Fruit fly (Drosophila melanogaster) whole organism, embryonic: ENCODE data around the gene yellow-b.
A peak's percentile ranks its signal among the peaks of the same experiment; 100 is the strongest.

ENCODE experiments used
- Antp ChIP-seq: fragments of 200-800 bp; sonication (Bioruptor generic); optimal IDR thresholded peaks from 3 replicates; lab custom pipeline; 2016; ENCODE audit warnings: missing biosample characterization, missing genetic modification characterization
- BtbVII ChIP-seq: fragments of 200-800 bp; sonication (Bioruptor generic); optimal IDR thresholded peaks from 3 replicates; lab custom pipeline; 2017; ENCODE audit warnings: missing biosample characterization, mild to moderate bottlenecking, missing genetic modification characterization
- CG1024 ChIP-seq: fragments of 200-800 bp; sonication (Bioruptor generic); IDR thresholded peaks from 2 replicates; pipeline ENCODE4 v1.3.6; 2022; ENCODE audit warnings: missing biosample characterization, missing genetic modification characterization
- CG10959 ChIP-seq: fragments of 200-800 bp; sonication (Bioruptor generic); IDR thresholded peaks from 2 replicates; pipeline ENCODE4 v1.3.6; 2022; ENCODE audit warnings: missing biosample characterization, missing genetic modification characterization
- CG11695 ChIP-seq: fragments of 200-800 bp; sonication (Bioruptor generic); IDR thresholded peaks from 3 replicates; pipeline ENCODE4 v1.3.6; 2022; ENCODE audit warnings: missing biosample characterization, missing genetic modification characterization
- CG11696 ChIP-seq: fragments of 200-800 bp; sonication (Bioruptor generic); IDR thresholded peaks from 2 replicates; pipeline ENCODE4 v1.3.6; 2022; ENCODE audit warnings: missing biosample characterization, missing genetic modification characterization
- CG13287 ChIP-seq: fragments of 200-800 bp; sonication (Bioruptor generic); IDR thresholded peaks from 2 replicates; pipeline ENCODE4 v1.3.6; 2022; ENCODE audit warnings: missing biosample characterization, missing genetic modification characterization; ENCODE audit not compliant: partially characterized antibody
- CG14710 ChIP-seq: fragments of 200-800 bp; sonication (Bioruptor generic); optimal IDR thresholded peaks from 3 replicates; lab custom pipeline; 2019; ENCODE audit warnings: missing biosample characterization, mild to moderate bottlenecking, missing genetic modification characterization, moderate library complexity
- CG14965 ChIP-seq: fragments of 200-800 bp; sonication (Bioruptor generic); optimal IDR thresholded peaks from 2 replicates; lab custom pipeline; 2016; ENCODE audit warnings: missing biosample characterization, missing genetic modification characterization, borderline replicate concordance
- CG1647 ChIP-seq: fragments of 200-800 bp; sonication (Bioruptor generic); optimal IDR thresholded peaks from 3 replicates; lab custom pipeline; 2016; ENCODE audit warnings: missing biosample characterization, missing genetic modification characterization
- CG17829 ChIP-seq: fragments of 200-800 bp; optimal IDR thresholded peaks from 2 replicates; lab custom pipeline; 2019; ENCODE audit warnings: missing biosample characterization, mild to moderate bottlenecking, missing genetic modification characterization, moderate library complexity
- CG31388 ChIP-seq: fragments of 200-800 bp; sonication (Bioruptor generic); optimal IDR thresholded peaks from 2 replicates; lab custom pipeline; 2016; ENCODE audit warnings: missing biosample characterization, missing genetic modification characterization
- CG34376 ChIP-seq: fragments of 200-800 bp; sonication (Bioruptor generic); optimal IDR thresholded peaks from 2 replicates; lab custom pipeline; 2018; ENCODE audit warnings: missing biosample characterization, mild to moderate bottlenecking, missing genetic modification characterization
- CG4707 ChIP-seq: fragments of 200-800 bp; sonication (Bioruptor generic); optimal IDR thresholded peaks from 2 replicates; lab custom pipeline; 2018; ENCODE audit warnings: missing biosample characterization, mild to moderate bottlenecking, missing genetic modification characterization, moderate library complexity
- CG5180 ChIP-seq: fragments of 200-800 bp; sonication (Bioruptor generic); optimal IDR thresholded peaks from 3 replicates; lab custom pipeline; 2017; ENCODE audit warnings: missing biosample characterization, missing genetic modification characterization, mild to moderate bottlenecking, moderate library complexity, missing genetic modification reagents
- CG5953 ChIP-seq: fragments of 200-800 bp; sonication (Bioruptor generic); IDR thresholded peaks from 2 replicates; pipeline ENCODE4 v1.3.6; 2022; ENCODE audit warnings: missing biosample characterization, missing genetic modification characterization
- CG9437 ChIP-seq: fragments of 200-800 bp; sonication (Bioruptor generic); optimal IDR thresholded peaks from 2 replicates; lab custom pipeline; 2018; ENCODE audit warnings: missing biosample characterization, mild to moderate bottlenecking, missing genetic modification characterization
- CG9609 ChIP-seq: fragments of 200-800 bp; sonication (Bioruptor generic); optimal IDR thresholded peaks from 3 replicates; lab custom pipeline; 2016; ENCODE audit warnings: missing biosample characterization, missing genetic modification characterization
- CG9727 ChIP-seq: fragments of 200-800 bp; sonication (Bioruptor generic); optimal IDR thresholded peaks from 3 replicates; lab custom pipeline; 2017; ENCODE audit warnings: missing biosample characterization, mild to moderate bottlenecking, missing genetic modification characterization
- CHES-1-like ChIP-seq: fragments of 200-800 bp; sonication (Bioruptor generic); optimal IDR thresholded peaks from 2 replicates; lab custom pipeline; 2016; ENCODE audit warnings: missing biosample characterization, missing genetic modification characterization
- Ets97D ChIP-seq: fragments of 200-800 bp; sonication (Bioruptor generic); optimal IDR thresholded peaks from 3 replicates; lab custom pipeline; 2016; ENCODE audit warnings: missing biosample characterization, missing genetic modification characterization
- GATAe ChIP-seq: fragments of 200-800 bp; sonication (Bioruptor generic); conservative IDR thresholded peaks from 2 replicates; pipeline ENCODE4 v1.3.6; 2022; ENCODE audit warnings: missing biosample characterization, missing genetic modification characterization
- Gug ChIP-seq: fragments of 200-800 bp; sonication (Bioruptor generic); IDR thresholded peaks from 4 replicates; pipeline ENCODE4 v1.3.6; 2022; ENCODE audit warnings: missing biosample characterization, missing genetic modification characterization
- Hand ChIP-seq: fragments of 200-800 bp; sonication (Bioruptor generic); optimal IDR thresholded peaks from 2 replicates; lab custom pipeline; 2017; ENCODE audit warnings: mild to moderate bottlenecking, missing biosample characterization, missing genetic modification reagents, missing genetic modification characterization
- Hr39 ChIP-seq: fragments of >200 bp; optimal IDR thresholded peaks from 2 replicates; lab custom pipeline; 2017
- Hr78 ChIP-seq, 2 experiments: fragments of 200-800 bp in 1 of 2; fragments of >200 bp in 1 of 2; sonication (Bioruptor generic) in 1 of 2; optimal IDR thresholded peaks; 2 replicates each; lab custom pipeline; 2017 to 2019; ENCODE audit warnings: missing biosample characterization in 2 of 2, missing genetic modification characterization in 2 of 2, mild to moderate bottlenecking in 1 of 2, moderate library complexity in 1 of 2
- Jarid2 ChIP-seq: fragments of 200-800 bp; sonication (Bioruptor generic); optimal IDR thresholded peaks from 3 replicates; lab custom pipeline; 2017; ENCODE audit warnings: mild to moderate bottlenecking, missing biosample characterization, missing genetic modification reagents, missing genetic modification characterization
- MBD-R2 ChIP-seq: fragments of 200-800 bp; sonication (Bioruptor generic); IDR thresholded peaks from 2 replicates; pipeline ENCODE4 v1.3.6; 2022; ENCODE audit warnings: missing biosample characterization, missing genetic modification characterization
- Med ChIP-seq: fragments of 200-800 bp; sonication (Bioruptor generic); peaks from one replicate; lab custom pipeline; 2016; ENCODE audit warnings: missing biosample characterization, missing genetic modification characterization, mild to moderate bottlenecking, inconsistent platforms, moderate library complexity
- NC2β ChIP-seq: fragments of 200-800 bp; sonication (Bioruptor generic); optimal IDR thresholded peaks from 2 replicates; lab custom pipeline; 2016; ENCODE audit warnings: missing biosample characterization, missing genetic modification characterization
- Nf-YB ChIP-seq: fragments of 200-800 bp; sonication (Bioruptor generic); optimal IDR thresholded peaks from 3 replicates; lab custom pipeline; 2019; ENCODE audit warnings: missing biosample characterization, mild to moderate bottlenecking, missing genetic modification characterization, moderate library complexity
- NfI ChIP-seq: fragments of 200-800 bp; sonication (Bioruptor generic); optimal IDR thresholded peaks from 3 replicates; lab custom pipeline; 2018; ENCODE audit warnings: missing biosample characterization, mild to moderate bottlenecking, missing genetic modification characterization, moderate library complexity
- Sox100B ChIP-seq: fragments of 200-800 bp; sonication (Bioruptor generic); optimal IDR thresholded peaks from 3 replicates; lab custom pipeline; 2018; ENCODE audit warnings: missing biosample characterization, mild to moderate bottlenecking, missing genetic modification characterization
- btn ChIP-seq: fragments of 200-800 bp; sonication (Bioruptor generic); optimal IDR thresholded peaks from 2 replicates; lab custom pipeline; 2016; ENCODE audit warnings: missing biosample characterization, missing genetic modification characterization
- cato ChIP-seq: fragments of 200-800 bp; sonication (Bioruptor generic); optimal IDR thresholded peaks from 2 replicates; lab custom pipeline; 2016; ENCODE audit warnings: missing biosample characterization, missing genetic modification characterization, borderline replicate concordance
- chm ChIP-seq: fragments of 200-800 bp; sonication (Bioruptor generic); IDR thresholded peaks from 2 replicates; pipeline ENCODE4 v1.3.6; 2022; ENCODE audit warnings: missing biosample characterization, missing genetic modification characterization
- exex ChIP-seq: fragments of 200-800 bp; sonication (Bioruptor generic); optimal IDR thresholded peaks from 4 replicates; lab custom pipeline; 2018; ENCODE audit warnings: missing biosample characterization, mild to moderate bottlenecking, missing genetic modification characterization, moderate library complexity
- fd64A ChIP-seq: fragments of 200-800 bp; sonication (Bioruptor generic); optimal IDR thresholded peaks from 3 replicates; lab custom pipeline; 2018; ENCODE audit warnings: missing biosample characterization, mild to moderate bottlenecking, missing genetic modification characterization
- grn ChIP-seq: fragments of 200-800 bp; sonication (Bioruptor generic); optimal IDR thresholded peaks from 3 replicates; lab custom pipeline; 2017; ENCODE audit warnings: missing biosample characterization, missing genetic modification characterization
- knrl ChIP-seq: fragments of 200-800 bp; sonication (Bioruptor generic); IDR thresholded peaks from 3 replicates; pipeline ENCODE4 v1.3.6; 2022; ENCODE audit warnings: missing biosample characterization, missing genetic modification characterization; ENCODE audit not compliant: partially characterized antibody
- lbe ChIP-seq: fragments of 200-800 bp; sonication (Bioruptor generic); optimal IDR thresholded peaks from 2 replicates; lab custom pipeline; 2016; ENCODE audit warnings: missing biosample characterization, mild to moderate bottlenecking, missing genetic modification characterization
- mirr ChIP-seq: fragments of 200-800 bp; sonication (Bioruptor generic); optimal IDR thresholded peaks from 3 replicates; lab custom pipeline; 2018; ENCODE audit warnings: missing biosample characterization, mild to moderate bottlenecking, missing genetic modification characterization
- nerfin-1 ChIP-seq: fragments of 200-800 bp; sonication (Bioruptor generic); optimal IDR thresholded peaks from 3 replicates; lab custom pipeline; 2019; ENCODE audit warnings: missing biosample characterization, mild to moderate bottlenecking, missing genetic modification characterization, moderate library complexity
- odd ChIP-seq: fragments of 200-800 bp; sonication (Bioruptor generic); optimal IDR thresholded peaks from 2 replicates; lab custom pipeline; 2017; ENCODE audit warnings: missing biosample characterization, mild to moderate bottlenecking, missing genetic modification characterization
- schlank ChIP-seq: fragments of 200-800 bp; sonication (Bioruptor generic); optimal IDR thresholded peaks from 2 replicates; lab custom pipeline; 2018; ENCODE audit warnings: missing biosample characterization, mild to moderate bottlenecking, missing genetic modification characterization
- sug ChIP-seq: fragments of 200-800 bp; optimal IDR thresholded peaks from 2 replicates; lab custom pipeline; 2019; ENCODE audit warnings: missing biosample characterization, mild to moderate bottlenecking, missing genetic modification characterization, moderate library complexity
- toy ChIP-seq: fragments of 200-800 bp; sonication (Bioruptor generic); IDR thresholded peaks from 2 replicates; pipeline ENCODE4 v1.3.6; 2022; ENCODE audit warnings: missing biosample characterization, missing genetic modification characterization
- unpg ChIP-seq: fragments of 200-800 bp; sonication (Bioruptor generic); optimal IDR thresholded peaks from 3 replicates; lab custom pipeline; 2018; ENCODE audit warnings: missing biosample characterization, mild to moderate bottlenecking, missing genetic modification characterization, moderate library complexity
- z ChIP-seq: fragments of 200-800 bp; sonication (Bioruptor generic); IDR thresholded peaks from 3 replicates; pipeline ENCODE4 v1.3.6; 2022; ENCODE audit warnings: missing biosample characterization, missing genetic modification characterization

yellow-b gene

dm6 chr2L:16798705-16799104, 44.6 kb downstream of the yellow-b start, which contains the start of gene Ugt37D1 (continued):
- TF ChIP-seq Hr78 (GFP tag; optimal IDR thresholded peaks at IDR 0.05; lab: Kevin White, UChicago) = peak in 1 of 2 experiments; percentile 30
- no peak for TF ChIP-seq toy (GFP tag; lab: Robert Waterston, UW)

- TF ChIP-seq CG13287 (GFP tag; lab: Robert Waterston, UW) (no peak), NfI (GFP tag; lab: Kevin White, UChicago) (no peak), Nf-YB (no peak), GATAe (GFP tag; lab: Robert Waterston, UW) (peak; percentile 93), exex (tag; lab: Kevin White, UChicago) (peak; percentile 90), CG11696 (GFP tag; lab: Robert Waterston, UW) (no peak), CG1024 (no peak), MBD-R2 (GFP tag; lab: Robert Waterston, UW) (no peak), Gug (GFP tag; lab: Robert Waterston, UW) (no peak), btn (no peak), CG34376 (peak; percentile 16), BtbVII (no peak), sug (tag; lab: Kevin White, UChicago) (peak; percentile 31), cato (GFP tag; lab: Kevin White, UChicago) (no peak), schlank (no peak), Med (peak; percentile 15), CG31388 (GFP tag; lab: Kevin White, UChicago) (no peak), Jarid2 (peak; percentile 17), mirr (peak; percentile 91), CG1647 (no peak), CG14965 (GFP tag; lab: Kevin White, UChicago) (no peak), CG4707 (GFP tag; lab: Kevin White, UChicago) (no peak), CHES-1-like (GFP tag; lab: Kevin White, UChicago) (no peak), lbe (no peak), grn (GFP tag; lab: Kevin White, UChicago) (peak; percentile 73), NC2β (no peak), Hr39 (lab: Kevin White, UChicago) (no peak), Sox100B (no peak), CG5180 (no peak), Antp (GFP tag; lab: Kevin White, UChicago) (no peak)
- TF ChIP-seq, all 482 proteins: peak for 8
Observed at dm6 chr2L:16799496-16799895, 45.4 kb downstream of the yellow-b start.

dm6 chr2L:16801578-16802152, 47.5 kb downstream of the yellow-b start:
- TF ChIP-seq CG9727 (no peak), Ets97D (GFP tag; lab: Kevin White, UChicago) (no peak), z (GFP tag; lab: Robert Waterston, UW) (no peak), CG5953 (no peak), mirr (peak; percentile 100), nerfin-1 (tag; lab: Kevin White, UChicago) (no peak), chm (GFP tag; lab: Robert Waterston, UW) (no peak), Gug (GFP tag; lab: Robert Waterston, UW) (no peak), CG11695 (no peak), CG17829 (tag; lab: Kevin White, UChicago) (no peak), odd (peak; percentile 33), CG14965 (GFP tag; lab: Kevin White, UChicago) (no peak), unpg (GFP tag; lab: Kevin White, UChicago) (no peak), BtbVII (peak; percentile 83), CG10959 (no peak), Hand (GFP tag; lab: Kevin White, UChicago) (no peak), CG14710 (tag; lab: Kevin White, UChicago) (no peak), knrl (GFP tag; lab: Robert Waterston, UW) (no peak), fd64A (no peak), CG9609 (no peak), CG9437 (GFP tag; lab: Kevin White, UChicago) (no peak)
